Worm (Caenorhabditis elegans) whole organism, L4 larva: ENCODE results near the gene spcs-3.
A peak's percentile ranks its signal among the peaks of the same experiment; 100 is the strongest.

Source experiments
- F37D6.2 ChIP-seq: sonication (generic microtip); optimal IDR thresholded peaks from 2 replicates; lab custom pipeline; 2016; ENCODE audit warnings: mild to moderate bottlenecking, missing genetic modification characterization, missing compliant biosample characterization
- F49E8.2 ChIP-seq: sonication (generic microtip); optimal IDR thresholded peaks from 2 replicates; lab custom pipeline; 2016; ENCODE audit warnings: missing compliant biosample characterization, mild to moderate bottlenecking, missing genetic modification characterization, borderline replicate concordance
- T20F7.1 ChIP-seq: fragments of 200-800 bp; sonication (Bioruptor generic); optimal IDR thresholded peaks from 2 replicates; lab custom pipeline; 2018; ENCODE audit warnings: mild to moderate bottlenecking, missing genetic modification characterization, missing compliant biosample characterization
- aha-1 ChIP-seq: fragments of 150-350 bp; peaks from one replicate; lab custom pipeline; 2014; ENCODE audit warnings: missing biosample characterization, missing genetic modification characterization
- ama-1 ChIP-seq: fragments of 150-350 bp; optimal IDR thresholded peaks from 2 replicates; lab custom pipeline; 2014; ENCODE audit warnings: inconsistent platforms, mixed read lengths
- attf-4 ChIP-seq: sonication (generic microtip); optimal IDR thresholded peaks from 3 replicates; lab custom pipeline; 2017; ENCODE audit warnings: missing biosample characterization, missing genetic modification characterization
- ceh-44 ChIP-seq: fragments of 200-800 bp; sonication (Bioruptor generic); IDR thresholded peaks from 2 replicates; pipeline ENCODE4 v1.3.6; 2022; ENCODE audit warnings: missing genetic modification reagents, missing genetic modification characterization, missing compliant biosample characterization
- ceh-62 ChIP-seq: sonication (generic microtip); optimal IDR thresholded peaks from 2 replicates; lab custom pipeline; 2017; ENCODE audit warnings: missing biosample characterization, missing genetic modification characterization
- cey-2 ChIP-seq: sonication (generic microtip); optimal IDR thresholded peaks from 3 replicates; lab custom pipeline; 2017; ENCODE audit warnings: missing genetic modification characterization, mild to moderate bottlenecking, missing compliant biosample characterization, antibody characterized with exemption, borderline replicate concordance; ENCODE audit not compliant: insufficient read depth
- daf-16 ChIP-seq, 3 experiments: sonication (generic microtip); optimal IDR thresholded peaks; 2 replicates each; lab custom pipeline; 2016 to 2017; ENCODE audit warnings: missing genetic modification characterization in 3 of 3, missing genetic modification reagents in 3 of 3, mild to moderate bottlenecking in 2 of 3, missing compliant biosample characterization in 2 of 3, missing biosample characterization in 1 of 3, moderate library complexity in 1 of 3
- daf-8 ChIP-seq: fragments of 200-800 bp; sonication (Bioruptor generic); IDR thresholded peaks from 2 replicates; pipeline ENCODE4 v1.3.6; 2022; ENCODE audit warnings: missing genetic modification characterization, missing compliant biosample characterization
- dmd-6 ChIP-seq: fragments of 200-800 bp; sonication (Bioruptor generic); IDR thresholded peaks from 2 replicates; pipeline ENCODE4 v1.3.6; 2022; ENCODE audit warnings: missing genetic modification reagents, missing genetic modification characterization, missing compliant biosample characterization
- dmd-9 ChIP-seq: fragments of 200-800 bp; sonication (Bioruptor generic); IDR thresholded peaks from 2 replicates; pipeline ENCODE4 v1.3.6; 2022; ENCODE audit warnings: missing genetic modification reagents, missing genetic modification characterization, missing compliant biosample characterization
- dpl-1 ChIP-seq: fragments of 150-350 bp; optimal IDR thresholded peaks from 2 replicates; lab custom pipeline; 2014; ENCODE audit warnings: missing biosample characterization, missing genetic modification reagents, missing genetic modification characterization
- dve-1 ChIP-seq: sonication (generic microtip); optimal IDR thresholded peaks from 2 replicates; lab custom pipeline; 2017; ENCODE audit warnings: antibody characterized with exemption, mild to moderate bottlenecking, missing genetic modification characterization, missing compliant biosample characterization; ENCODE audit not compliant: insufficient read depth
- fkh-10 ChIP-seq: fragments of 150-350 bp; optimal IDR thresholded peaks from 2 replicates; lab custom pipeline; 2014; ENCODE audit warnings: missing biosample characterization, missing genetic modification reagents, missing genetic modification characterization
- hlh-11 ChIP-seq: fragments of 200-800 bp; sonication (Bioruptor generic); optimal IDR thresholded peaks from 2 replicates; lab custom pipeline; 2018; ENCODE audit warnings: mild to moderate bottlenecking, missing genetic modification characterization, missing compliant biosample characterization
- hlh-30 ChIP-seq: sonication (generic microtip); optimal IDR thresholded peaks from 2 replicates; lab custom pipeline; 2017; ENCODE audit warnings: antibody characterized with exemption, mild to moderate bottlenecking, missing genetic modification characterization, missing compliant biosample characterization; ENCODE audit not compliant: insufficient read depth
- hmg-1.1 ChIP-seq: fragments of 200-800 bp; sonication (Bioruptor generic); IDR thresholded peaks from 2 replicates; pipeline ENCODE4 v1.3.6; 2022; ENCODE audit warnings: missing genetic modification reagents, missing genetic modification characterization, missing compliant biosample characterization
- lin-38 ChIP-seq: fragments of 200-800 bp; sonication (Bioruptor generic); IDR thresholded peaks from 2 replicates; pipeline ENCODE4 v1.3.6; 2022; ENCODE audit warnings: missing genetic modification reagents, missing genetic modification characterization, missing compliant biosample characterization
- lin-39 ChIP-seq: fragments of 150-350 bp; optimal IDR thresholded peaks from 2 replicates; lab custom pipeline; 2014; ENCODE audit warnings: missing biosample characterization, missing genetic modification reagents, missing genetic modification characterization
- lsy-2 ChIP-seq, 2 experiments: fragments of 150-350 bp in 1 of 2; sonication (generic microtip) in 1 of 2; optimal IDR thresholded peaks; 2 replicates each; lab custom pipeline; 2014 to 2017; ENCODE audit warnings: missing biosample characterization in 2 of 2, missing genetic modification characterization in 2 of 2
- madf-5 ChIP-seq, 2 experiments: fragments of 200-800 bp; sonication (Bioruptor generic); IDR thresholded peaks; 2 replicates each; pipeline ENCODE4 v1.3.6; 2022; ENCODE audit warnings: missing compliant biosample characterization in 2 of 2, missing genetic modification characterization in 2 of 2
- mdl-1 ChIP-seq, 2 experiments: fragments of 150-350 bp in 1 of 2; sonication (generic microtip) in 1 of 2; optimal IDR thresholded peaks; 2 replicates each; lab custom pipeline; 2014 to 2017; ENCODE audit warnings: missing biosample characterization in 2 of 2, missing genetic modification characterization in 2 of 2
- mep-1 ChIP-seq: fragments of 150-350 bp; sonication (generic microtip); optimal IDR thresholded peaks from 3 replicates; lab custom pipeline; 2014; ENCODE audit warnings: missing biosample characterization, missing genetic modification characterization
- mes-2 ChIP-seq: sonication (generic microtip); optimal IDR thresholded peaks from 2 replicates; lab custom pipeline; 2016; ENCODE audit warnings: missing genotype, mild to moderate bottlenecking, missing genetic modification characterization, missing compliant biosample characterization; ENCODE audit not compliant: poor library complexity, severe bottlenecking
- nhr-10 ChIP-seq: fragments of 150-350 bp; optimal IDR thresholded peaks from 2 replicates; lab custom pipeline; 2014; ENCODE audit warnings: missing biosample characterization, missing genetic modification characterization
- nhr-102 ChIP-seq: sonication (generic microtip); optimal IDR thresholded peaks from 2 replicates; lab custom pipeline; 2016; ENCODE audit warnings: mild to moderate bottlenecking, missing genetic modification characterization, moderate library complexity, missing compliant biosample characterization
- nhr-111 ChIP-seq: fragments of 200-800 bp; sonication (Bioruptor generic); optimal IDR thresholded peaks from 2 replicates; lab custom pipeline; 2018; ENCODE audit warnings: mild to moderate bottlenecking, missing genetic modification characterization, missing compliant biosample characterization
- nhr-237 ChIP-seq: sonication (generic microtip); optimal IDR thresholded peaks from 2 replicates; lab custom pipeline; 2017; ENCODE audit warnings: missing biosample characterization, missing genetic modification characterization
- nhr-28 ChIP-seq: fragments of 150-350 bp; optimal IDR thresholded peaks from 2 replicates; lab custom pipeline; 2014; ENCODE audit warnings: missing biosample characterization, missing genetic modification characterization
- nhr-48 ChIP-seq: sonication (generic microtip); optimal IDR thresholded peaks from 2 replicates; lab custom pipeline; 2016; ENCODE audit warnings: mild to moderate bottlenecking, missing genetic modification characterization, missing compliant biosample characterization
- nhr-6 ChIP-seq: fragments of 150-350 bp; optimal IDR thresholded peaks from 2 replicates; lab custom pipeline; 2014; ENCODE audit warnings: missing biosample characterization, missing genetic modification characterization
- nhr-76 ChIP-seq: fragments of 150-350 bp; optimal IDR thresholded peaks from 2 replicates; lab custom pipeline; 2014; ENCODE audit warnings: missing biosample characterization, missing genetic modification characterization
- nhr-77 ChIP-seq: fragments of 150-350 bp; optimal IDR thresholded peaks from 2 replicates; lab custom pipeline; 2014; ENCODE audit warnings: missing biosample characterization, missing genetic modification characterization
- pha-4 ChIP-seq, 2 experiments: fragments of 150-350 bp in 1 of 2; fragments of 200-800 bp in 1 of 2; sonication (Bioruptor generic) in 1 of 2; IDR thresholded peaks in 1 of 2; optimal IDR thresholded peaks in 1 of 2; 2 replicates each; pipeline versions ENCODE4 v1.3.6 to Lab custom; 2014 to 2022; ENCODE audit warnings: missing genetic modification characterization in 2 of 2, missing genetic modification reagents in 2 of 2, missing biosample characterization in 1 of 2, missing compliant biosample characterization in 1 of 2
- pqm-1 ChIP-seq: sonication (generic microtip); optimal IDR thresholded peaks from 2 replicates; lab custom pipeline; 2017; ENCODE audit warnings: missing biosample characterization, missing genetic modification characterization
- rbr-2 ChIP-seq: sonication (generic microtip); optimal IDR thresholded peaks from 2 replicates; lab custom pipeline; 2016; ENCODE audit warnings: missing genotype, missing genetic modification characterization, missing compliant biosample characterization
- sdz-12 ChIP-seq: fragments of 200-800 bp; sonication (Bioruptor generic); optimal IDR thresholded peaks from 2 replicates; lab custom pipeline; 2018; ENCODE audit warnings: mild to moderate bottlenecking, missing genetic modification characterization, missing compliant biosample characterization
- spr-1 ChIP-seq: sonication (generic microtip); optimal IDR thresholded peaks from 2 replicates; lab custom pipeline; 2016; ENCODE audit warnings: mild to moderate bottlenecking, missing genetic modification characterization, missing compliant biosample characterization
- tra-1 ChIP-seq: fragments of 200-800 bp; sonication (Bioruptor generic); IDR thresholded peaks from 2 replicates; pipeline ENCODE4 v1.3.6; 2022; ENCODE audit warnings: missing genetic modification reagents, missing genetic modification characterization, missing compliant biosample characterization
- unc-130 ChIP-seq: sonication (generic microtip); optimal IDR thresholded peaks from 2 replicates; lab custom pipeline; 2016; ENCODE audit warnings: missing genetic modification reagents, missing genetic modification characterization, missing compliant biosample characterization
- zip-2 ChIP-seq: fragments of 150-350 bp; optimal IDR thresholded peaks from 2 replicates; lab custom pipeline; 2014; ENCODE audit warnings: missing biosample characterization, missing genetic modification characterization

Gene spcs-3

DNA sequence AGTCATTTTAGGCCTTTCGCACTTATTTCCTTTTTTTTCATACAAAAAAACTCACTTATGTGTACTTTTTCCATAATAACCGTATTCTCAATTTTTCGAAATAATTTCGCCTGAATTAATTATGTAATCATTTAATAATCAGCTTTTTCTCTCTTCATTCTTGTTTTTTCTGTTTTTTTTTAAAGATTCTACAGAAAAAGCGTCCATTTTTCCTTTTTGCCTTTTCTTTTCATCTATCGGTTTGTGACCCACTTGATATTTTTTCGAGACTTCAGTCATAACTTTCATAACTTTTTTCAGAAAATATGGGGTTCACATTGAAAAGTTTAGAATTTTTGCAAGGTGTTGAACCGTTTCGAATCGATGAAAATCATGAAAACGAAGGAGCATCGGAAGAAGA, 43.4 kb downstream of the spcs-3 start, which contains the start of gene vms-1:
Gene vms-1 (plus strand): TSS at position 301 of the 400 bp plus-strand sequence.
- TF ChIP-seq unc-130 (no peak), ama-1 (lab: Kevin White, UChicago) (no peak), lin-39 (tag; lab: Kevin White, UChicago) (no peak), tra-1 (no peak), dmd-9 (GFP tag; lab: Robert Waterston, UW) (no peak), ceh-44 (GFP tag; lab: Robert Waterston, UW) (no peak), cey-2 (no peak), nhr-76 (tag; lab: Kevin White, UChicago) (no peak), F37D6.2 (tag; lab: Kevin White, UChicago) (no peak), ceh-62 (tag; lab: Kevin White, UChicago) (no peak), mes-2 (tag; lab: Kevin White, UChicago) (no peak), sdz-12 (no peak), nhr-111 (no peak), spr-1 (tag; lab: Kevin White, UChicago) (no peak), attf-4 (tag; lab: Kevin White, UChicago) (no peak), F49E8.2 (tag; lab: Kevin White, UChicago) (no peak)

DNA sequence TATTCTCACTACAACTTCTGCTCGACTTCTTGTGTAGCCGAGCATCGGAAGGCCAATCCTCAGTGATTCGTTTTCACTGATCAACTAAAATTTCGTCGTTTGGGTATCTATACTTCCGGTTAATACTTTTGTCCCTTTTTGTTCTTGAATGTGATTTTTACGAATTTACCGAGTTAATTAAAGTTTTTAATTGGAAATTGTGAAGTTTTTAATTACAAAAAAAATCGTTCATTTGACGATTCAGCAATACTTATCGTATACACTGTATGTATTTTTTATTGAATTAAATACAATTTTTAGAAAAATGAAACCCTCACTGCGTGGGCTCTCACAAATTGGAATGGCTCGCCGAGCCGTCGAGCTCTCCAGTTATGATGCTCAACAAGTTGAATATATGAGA, 46.6 kb downstream of the spcs-3 start, which contains the start of gene idi-1:
Gene idi-1 (plus strand): TSS at position 301 of the 400 bp plus-strand sequence.
- TF ChIP-seq nhr-237 (tag; lab: Kevin White, UChicago), result no peak
- TF ChIP-seq, all 104 proteins: peak for 0

DNA sequence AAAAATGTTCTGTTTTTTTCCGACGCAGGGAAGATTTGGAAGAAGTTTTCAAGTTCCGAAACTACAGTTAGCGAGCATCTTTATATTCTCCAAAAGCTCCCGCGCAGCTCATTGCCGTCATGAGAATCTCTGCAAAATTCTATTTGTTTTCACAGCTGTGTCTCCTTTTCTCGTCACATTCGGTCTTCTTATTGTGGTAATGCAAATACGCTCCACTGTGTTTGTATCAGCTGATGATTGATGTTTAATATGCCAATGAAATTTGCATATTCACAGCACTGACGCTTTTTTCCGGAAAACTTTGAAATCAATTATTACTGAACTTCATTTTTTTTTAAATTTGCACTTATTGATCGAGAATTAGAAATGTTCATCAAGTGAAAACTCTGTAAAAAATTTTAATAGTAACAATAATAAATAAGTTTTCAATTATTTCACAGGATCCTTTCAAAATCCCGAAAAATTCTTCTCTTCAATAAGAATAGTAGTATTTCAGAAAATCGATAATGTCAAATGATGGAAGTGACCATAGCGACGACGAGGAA, 48.3 kb downstream of the spcs-3 start, which contains the start of gene K06H7.2:
Gene K06H7.2 (plus strand): TSS at position 495 of the 545 bp plus-strand sequence.
- peak; percentile 50 for TF ChIP-seq nhr-6 (tag; lab: Kevin White, UChicago)
- TF ChIP-seq T20F7.1 (GFP tag; lab: Kevin White, UChicago), result peak; percentile 39
- no peak for TF ChIP-seq cey-2
- peak; percentile 31 for TF ChIP-seq pqm-1 (tag; lab: Kevin White, UChicago)
- TF ChIP-seq hlh-30 (tag; lab: Kevin White, UChicago), result peak; percentile 94
- no peak for TF ChIP-seq daf-8 (GFP tag; lab: Robert Waterston, UW)
- TF ChIP-seq nhr-28, result peak; percentile 43
- TF ChIP-seq mes-2 (tag; lab: Kevin White, UChicago), result peak; percentile 72
- TF ChIP-seq nhr-48 (tag; lab: Kevin White, UChicago), result no peak
- TF ChIP-seq zip-2, result no peak
- TF ChIP-seq hlh-11 (tag; lab: Kevin White, UChicago), result peak; percentile 89
- peak; percentile 32 for TF ChIP-seq fkh-10 (GFP tag; lab: Kevin White, UChicago)
- TF ChIP-seq mdl-1 (tag; optimal IDR thresholded peaks at IDR 0.05; lab: Kevin White, UChicago), result no peak
- TF ChIP-seq rbr-2, result peak; percentile 35
- peak; percentile 57 for TF ChIP-seq aha-1 (tag; lab: Kevin White, UChicago)
- no peak for TF ChIP-seq nhr-10
- no peak for TF ChIP-seq madf-5 (GFP tag; IDR thresholded peaks at IDR 0.05; lab: Robert Waterston, UW)
- TF ChIP-seq mep-1 (tag; lab: Kevin White, UChicago), result peak; percentile 72
- peak; percentile 70 for TF ChIP-seq nhr-77 (tag; lab: Kevin White, UChicago)
- TF ChIP-seq dve-1 (tag; lab: Kevin White, UChicago), result peak; percentile 63
- no peak for TF ChIP-seq nhr-102 (tag; lab: Kevin White, UChicago)
- peak; percentile 58 for TF ChIP-seq dpl-1 (GFP tag; lab: Kevin White, UChicago)
- TF ChIP-seq dmd-6, result 0 out of 2 replicates have a peak, but pooled peaks have one; percentile 16
- TF ChIP-seq hmg-1.1 (GFP tag; lab: Robert Waterston, UW), result 0 out of 2 replicates have a peak, but pooled peaks have one; percentile 25
- TF ChIP-seq lin-38, result peak; percentile 87
- TF ChIP-seq daf-16 (GFP tag; optimal IDR thresholded peaks at IDR 0.05; lab: Kevin White, UChicago), result no peak
- TF ChIP-seq daf-16 (tag; optimal IDR thresholded peaks at IDR 0.05; lab: Kevin White, UChicago), result peak; percentile 9
- no peak for TF ChIP-seq pha-4 (GFP tag; IDR thresholded peaks at IDR 0.05; lab: Robert Waterston, UW)
- peak; percentile 20 for TF ChIP-seq pha-4 (tag; optimal IDR thresholded peaks at IDR 0.05; lab: Kevin White, UChicago)
- peak; percentile 18 to 90 for TF ChIP-seq lsy-2 (tag; optimal IDR thresholded peaks at IDR 0.05; lab: Kevin White, UChicago)
